Fruit fly (Drosophila melanogaster) whole organism, adult: ENCODE measurements around the gene CG8891.

ENCODE experiments used
- CG14711 ChIP-seq: fragments of 200-800 bp; sonication (Bioruptor generic); optimal IDR thresholded peaks from 2 replicates; lab custom pipeline; 2018; ENCODE audit warnings: missing biosample characterization, mild to moderate bottlenecking, missing genetic modification characterization, moderate library complexity
- CG5204 ChIP-seq: fragments of 200-800 bp; sonication (Bioruptor generic); optimal IDR thresholded peaks from 2 replicates; lab custom pipeline; 2016; ENCODE audit warnings: missing biosample characterization, missing genetic modification characterization
- CG7045 ChIP-seq: fragments of 200-800 bp; sonication (Bioruptor generic); optimal IDR thresholded peaks from 2 replicates; lab custom pipeline; 2017; ENCODE audit warnings: missing biosample characterization, mild to moderate bottlenecking, missing genetic modification characterization
- Crg-1 ChIP-seq: fragments of 200-800 bp; sonication (Bioruptor generic); optimal IDR thresholded peaks from 2 replicates; lab custom pipeline; 2016; ENCODE audit warnings: missing biosample characterization, missing genetic modification characterization
- Hr96 ChIP-seq: fragments of 200-800 bp; sonication (Bioruptor generic); optimal IDR thresholded peaks from 2 replicates; lab custom pipeline; 2016; ENCODE audit warnings: missing biosample characterization, missing genetic modification characterization
- kay ChIP-seq: fragments of 200-800 bp; sonication (Bioruptor generic); peaks from one replicate; lab custom pipeline; 2016; ENCODE audit warnings: missing biosample characterization, missing genetic modification characterization, borderline replicate concordance
- tj ChIP-seq: fragments of 200-800 bp; sonication (Bioruptor generic); optimal IDR thresholded peaks from 3 replicates; lab custom pipeline; 2017; ENCODE audit warnings: missing biosample characterization, mild to moderate bottlenecking, missing genetic modification characterization, moderate library complexity

DNA sequence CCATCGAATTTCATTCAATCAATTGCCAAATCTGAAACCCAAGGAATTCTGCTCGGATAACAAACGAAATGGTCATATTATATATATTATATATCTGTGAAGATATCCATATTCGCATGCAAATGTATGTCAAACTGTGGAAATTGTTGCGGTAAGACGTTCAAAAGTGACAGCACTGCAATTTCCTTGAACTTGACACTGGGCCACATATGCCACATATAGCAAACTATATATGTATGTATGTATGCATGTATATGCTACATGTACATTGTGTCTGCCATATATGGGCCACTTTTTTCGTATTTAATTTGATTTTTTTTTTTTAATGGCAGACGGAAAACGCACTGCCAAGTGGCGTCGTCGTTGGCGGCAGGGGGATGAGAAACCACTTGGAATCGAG is 41.3 kb upstream of the CG8891 start:
- TF ChIP-seq CG14711 (tag; lab: Kevin White, UChicago): no peak
- TF ChIP-seq CG5204 (GFP tag; lab: Kevin White, UChicago): no peak
- TF ChIP-seq Hr96 (GFP tag; lab: Kevin White, UChicago): no peak
- TF ChIP-seq kay: no peak
- TF ChIP-seq tj (GFP tag; lab: Kevin White, UChicago): peak; percentile 91
- TF ChIP-seq Crg-1 (GFP tag; lab: Kevin White, UChicago): no peak
- no peak for TF ChIP-seq CG7045 (GFP tag; lab: Kevin White, UChicago)
